Worm (Caenorhabditis elegans) whole organism, young adult: ENCODE results near the gene C29E4.17.

Source experiments
- B0019.2 ChIP-seq: fragments of 200-800 bp; sonication (Bioruptor generic); conservative IDR thresholded peaks from 2 replicates; pipeline ENCODE4 v1.3.6; 2022; ENCODE audit warnings: missing genetic modification reagents, missing genetic modification characterization, missing compliant biosample characterization
- B0261.1 ChIP-seq: sonication (generic microtip); optimal IDR thresholded peaks from 2 replicates; lab custom pipeline; 2016; ENCODE audit warnings: mild to moderate bottlenecking, missing genetic modification characterization, moderate library complexity, missing compliant biosample characterization
- B0336.3 ChIP-seq: fragments of 200-800 bp; sonication (Bioruptor generic); IDR thresholded peaks from 2 replicates; pipeline ENCODE4 v1.3.6; 2022; ENCODE audit warnings: missing genetic modification characterization, missing compliant biosample characterization
- C06A6.2 ChIP-seq: fragments of 200-800 bp; sonication (Bioruptor generic); conservative IDR thresholded peaks from 2 replicates; pipeline ENCODE4 v1.3.6; 2022; ENCODE audit warnings: missing genetic modification characterization, missing compliant biosample characterization
- F22D6.2 ChIP-seq: sonication (generic microtip); optimal IDR thresholded peaks from 2 replicates; lab custom pipeline; 2016; ENCODE audit warnings: mild to moderate bottlenecking, missing genetic modification characterization, missing compliant biosample characterization
- F33H1.4 ChIP-seq: fragments of 200-800 bp; sonication (Bioruptor generic); IDR thresholded peaks from 2 replicates; pipeline ENCODE4 v1.3.6; 2022; ENCODE audit warnings: missing genetic modification reagents, missing genetic modification characterization, missing compliant biosample characterization
- F49E8.2 ChIP-seq: sonication (generic microtip); optimal IDR thresholded peaks from 3 replicates; lab custom pipeline; 2017; ENCODE audit warnings: missing genetic modification characterization, mild to moderate bottlenecking, missing compliant biosample characterization, antibody characterized with exemption, moderate library complexity; ENCODE audit not compliant: insufficient read depth
- K11D2.4 ChIP-seq: fragments of 200-800 bp; sonication (Bioruptor generic); IDR thresholded peaks from 2 replicates; pipeline ENCODE4 v1.3.6; 2022; ENCODE audit warnings: missing genetic modification reagents, missing genetic modification characterization, missing compliant biosample characterization
- T26A5.8 ChIP-seq: sonication (generic microtip); optimal IDR thresholded peaks from 2 replicates; lab custom pipeline; 2016; ENCODE audit warnings: missing genetic modification characterization, missing compliant biosample characterization
- Y53F4B.3 ChIP-seq: fragments of 200-800 bp; sonication (Bioruptor generic); IDR thresholded peaks from 2 replicates; pipeline ENCODE4 v1.3.6; 2022; ENCODE audit warnings: missing genetic modification reagents, missing genetic modification characterization, missing compliant biosample characterization
- ZK185.1 ChIP-seq: sonication (generic microtip); optimal IDR thresholded peaks from 2 replicates; lab custom pipeline; 2016; ENCODE audit warnings: mild to moderate bottlenecking, missing genetic modification characterization, missing compliant biosample characterization; ENCODE audit not compliant: poor library complexity, severe bottlenecking
- aptf-2 ChIP-seq: fragments of 200-800 bp; sonication (Bioruptor generic); conservative IDR thresholded peaks from 2 replicates; pipeline ENCODE4 v1.3.6; 2022; ENCODE audit warnings: missing genetic modification reagents, missing genetic modification characterization, missing compliant biosample characterization
- atf-7 ChIP-seq: sonication (generic microtip); optimal IDR thresholded peaks from 2 replicates; lab custom pipeline; 2017; ENCODE audit warnings: mild to moderate bottlenecking, missing genetic modification characterization, missing compliant biosample characterization
- athp-1 ChIP-seq: sonication (generic microtip); optimal IDR thresholded peaks from 2 replicates; lab custom pipeline; 2017; ENCODE audit warnings: mild to moderate bottlenecking, missing genetic modification characterization, missing compliant biosample characterization
- attf-5 ChIP-seq: fragments of 200-800 bp; sonication (Bioruptor generic); optimal IDR thresholded peaks from 2 replicates; lab custom pipeline; 2018; ENCODE audit warnings: mild to moderate bottlenecking, missing genetic modification characterization, missing compliant biosample characterization
- ccch-3 ChIP-seq: fragments of 200-800 bp; sonication (Bioruptor generic); optimal IDR thresholded peaks from 2 replicates; lab custom pipeline; 2018; ENCODE audit warnings: mild to moderate bottlenecking, missing genetic modification characterization, missing compliant biosample characterization
- cebp-1 ChIP-seq, 2 experiments: fragments of 200-800 bp in 1 of 2; sonication (Bioruptor generic) in 1 of 2; sonication (generic microtip) in 1 of 2; IDR thresholded peaks in 1 of 2; optimal IDR thresholded peaks in 1 of 2; 2 replicates each; pipeline versions ENCODE4 v1.3.6 to Lab custom; 2017 to 2022; ENCODE audit warnings: missing compliant biosample characterization in 2 of 2, missing genetic modification characterization in 2 of 2, mild to moderate bottlenecking in 1 of 2, missing genetic modification reagents in 1 of 2, moderate library complexity in 1 of 2
- cebp-2 ChIP-seq: fragments of 200-800 bp; sonication (Bioruptor generic); IDR thresholded peaks from 2 replicates; pipeline ENCODE4 v1.3.6; 2022; ENCODE audit warnings: missing genetic modification characterization, missing compliant biosample characterization
- ceh-27 ChIP-seq: fragments of 200-800 bp; sonication (Bioruptor generic); optimal IDR thresholded peaks from 2 replicates; lab custom pipeline; 2018; ENCODE audit warnings: mild to moderate bottlenecking, missing genetic modification characterization, moderate library complexity, missing compliant biosample characterization
- ceh-40 ChIP-seq: fragments of 200-800 bp; sonication (Bioruptor generic); IDR thresholded peaks from 2 replicates; pipeline ENCODE4 v1.3.6; 2022; ENCODE audit warnings: missing genetic modification characterization, missing compliant biosample characterization
- ceh-79 ChIP-seq: sonication (generic microtip); optimal IDR thresholded peaks from 2 replicates; lab custom pipeline; 2017; ENCODE audit warnings: mild to moderate bottlenecking, missing genetic modification characterization, missing compliant biosample characterization
- ceh-91 ChIP-seq: fragments of 200-800 bp; sonication (Bioruptor generic); IDR thresholded peaks from 2 replicates; pipeline ENCODE4 v1.3.6; 2022; ENCODE audit warnings: missing genetic modification reagents, missing genetic modification characterization, missing compliant biosample characterization
- chd-7 ChIP-seq: sonication (generic microtip); optimal IDR thresholded peaks from 2 replicates; lab custom pipeline; 2016; ENCODE audit warnings: mild to moderate bottlenecking, missing genetic modification characterization, moderate library complexity, missing compliant biosample characterization
- dox-1 ChIP-seq: fragments of 200-800 bp; sonication (Bioruptor generic); IDR thresholded peaks from 2 replicates; pipeline ENCODE4 v1.3.6; 2022; ENCODE audit warnings: missing genetic modification reagents, missing genetic modification characterization, missing compliant biosample characterization
- hlh-12 ChIP-seq: sonication (generic microtip); optimal IDR thresholded peaks from 2 replicates; lab custom pipeline; 2016; ENCODE audit warnings: missing genetic modification characterization, missing compliant biosample characterization
- hmg-1.2 ChIP-seq: fragments of 200-800 bp; sonication (Bioruptor generic); IDR thresholded peaks from 2 replicates; pipeline ENCODE4 v1.3.6; 2022; ENCODE audit warnings: missing genetic modification reagents, missing genetic modification characterization, missing compliant biosample characterization
- hrde-1 ChIP-seq: sonication (generic microtip); optimal IDR thresholded peaks from 2 replicates; lab custom pipeline; 2016; ENCODE audit warnings: missing genetic modification characterization, mild to moderate bottlenecking, missing compliant biosample characterization, moderate library complexity, missing genotype, missing genetic modification reagents, borderline replicate concordance
- hsf-1 ChIP-seq: fragments of 200-800 bp; sonication (Bioruptor generic); IDR thresholded peaks from 2 replicates; pipeline ENCODE4 v1.3.6; 2022; ENCODE audit warnings: missing genetic modification reagents, missing genetic modification characterization, missing compliant biosample characterization
- let-526 ChIP-seq: fragments of 200-800 bp; sonication (Bioruptor generic); IDR thresholded peaks from 2 replicates; pipeline ENCODE4 v1.3.6; 2022; ENCODE audit warnings: missing genetic modification reagents, missing genetic modification characterization, missing compliant biosample characterization
- let-607 ChIP-seq, 2 experiments: fragments of 200-800 bp in 1 of 2; sonication (Bioruptor generic) in 1 of 2; sonication (generic microtip) in 1 of 2; optimal IDR thresholded peaks; 2 replicates each; lab custom pipeline; 2016 to 2018; ENCODE audit warnings: mild to moderate bottlenecking in 2 of 2, missing compliant biosample characterization in 2 of 2, missing genetic modification characterization in 2 of 2, moderate library complexity in 2 of 2, missing genotype in 1 of 2
- lin-26 ChIP-seq: fragments of 200-800 bp; sonication (Bioruptor generic); IDR thresholded peaks from 2 replicates; pipeline ENCODE4 v1.3.6; 2022; ENCODE audit warnings: missing genetic modification reagents, missing genetic modification characterization, missing compliant biosample characterization
- lin-35 ChIP-seq, 3 experiments: fragments of 150-350 bp in 2 of 3; sonication (generic microtip) in 1 of 3; optimal IDR thresholded peaks; 2 replicates each; lab custom pipeline; 2014 to 2018; ENCODE audit warnings: missing biosample characterization in 3 of 3, missing genetic modification characterization in 3 of 3, missing genetic modification reagents in 3 of 3
- lir-1 ChIP-seq: fragments of 200-800 bp; sonication (Bioruptor generic); conservative IDR thresholded peaks from 2 replicates; pipeline ENCODE4 v1.3.6; 2022; ENCODE audit warnings: missing genetic modification reagents, missing genetic modification characterization, missing compliant biosample characterization
- lsl-1 ChIP-seq: fragments of 200-800 bp; sonication (Bioruptor generic); optimal IDR thresholded peaks from 2 replicates; lab custom pipeline; 2018; ENCODE audit warnings: mild to moderate bottlenecking, missing genetic modification characterization, moderate library complexity, missing compliant biosample characterization
- madf-10 ChIP-seq: sonication (generic microtip); optimal IDR thresholded peaks from 2 replicates; lab custom pipeline; 2016; ENCODE audit warnings: mild to moderate bottlenecking, missing genetic modification characterization, missing compliant biosample characterization
- madf-6 ChIP-seq: fragments of 200-800 bp; sonication (Bioruptor generic); IDR thresholded peaks from 2 replicates; pipeline ENCODE4 v1.3.6; 2022; ENCODE audit warnings: missing genetic modification reagents, missing genetic modification characterization, missing compliant biosample characterization
- mes-4 ChIP-seq: sonication (generic microtip); optimal IDR thresholded peaks from 2 replicates; lab custom pipeline; 2016; ENCODE audit warnings: missing genotype, missing genetic modification characterization, missing compliant biosample characterization
- nfyb-1 ChIP-seq: fragments of 200-800 bp; sonication (Bioruptor generic); IDR thresholded peaks from 2 replicates; pipeline ENCODE4 v1.3.6; 2022; ENCODE audit warnings: missing genetic modification reagents, missing genetic modification characterization, missing compliant biosample characterization
- nhr-120 ChIP-seq: fragments of 200-800 bp; sonication (Bioruptor generic); IDR thresholded peaks from 2 replicates; pipeline ENCODE4 v1.3.6; 2022; ENCODE audit warnings: missing genetic modification characterization, missing compliant biosample characterization
- nhr-90 ChIP-seq: sonication (generic microtip); optimal IDR thresholded peaks from 2 replicates; lab custom pipeline; 2016; ENCODE audit warnings: missing genotype, mild to moderate bottlenecking, missing genetic modification characterization, missing compliant biosample characterization
- rpc-1 ChIP-seq, 2 experiments: fragments of 150-350 bp in 1 of 2; sonication (generic microtip) in 1 of 2; optimal IDR thresholded peaks; 2 replicates each; lab custom pipeline; 2014 to 2018; ENCODE audit warnings: missing biosample characterization in 1 of 2, missing genetic modification characterization in 1 of 2, missing genetic modification reagents in 1 of 2, missing genotype in 1 of 2
- unc-130 ChIP-seq: sonication (generic microtip); optimal IDR thresholded peaks from 2 replicates; lab custom pipeline; 2016; ENCODE audit warnings: missing genetic modification reagents, missing genetic modification characterization, missing compliant biosample characterization
- xnd-1 ChIP-seq: sonication (generic microtip); optimal IDR thresholded peaks from 2 replicates; lab custom pipeline; 2016; ENCODE audit warnings: missing genotype, missing genetic modification reagents, missing genetic modification characterization, missing compliant biosample characterization
- ztf-6 ChIP-seq: fragments of 200-800 bp; sonication (Bioruptor generic); IDR thresholded peaks from 2 replicates; pipeline ENCODE4 v1.3.6; 2022; ENCODE audit warnings: missing genetic modification reagents, missing genetic modification characterization, missing compliant biosample characterization

C29E4.17 gene

DNA sequence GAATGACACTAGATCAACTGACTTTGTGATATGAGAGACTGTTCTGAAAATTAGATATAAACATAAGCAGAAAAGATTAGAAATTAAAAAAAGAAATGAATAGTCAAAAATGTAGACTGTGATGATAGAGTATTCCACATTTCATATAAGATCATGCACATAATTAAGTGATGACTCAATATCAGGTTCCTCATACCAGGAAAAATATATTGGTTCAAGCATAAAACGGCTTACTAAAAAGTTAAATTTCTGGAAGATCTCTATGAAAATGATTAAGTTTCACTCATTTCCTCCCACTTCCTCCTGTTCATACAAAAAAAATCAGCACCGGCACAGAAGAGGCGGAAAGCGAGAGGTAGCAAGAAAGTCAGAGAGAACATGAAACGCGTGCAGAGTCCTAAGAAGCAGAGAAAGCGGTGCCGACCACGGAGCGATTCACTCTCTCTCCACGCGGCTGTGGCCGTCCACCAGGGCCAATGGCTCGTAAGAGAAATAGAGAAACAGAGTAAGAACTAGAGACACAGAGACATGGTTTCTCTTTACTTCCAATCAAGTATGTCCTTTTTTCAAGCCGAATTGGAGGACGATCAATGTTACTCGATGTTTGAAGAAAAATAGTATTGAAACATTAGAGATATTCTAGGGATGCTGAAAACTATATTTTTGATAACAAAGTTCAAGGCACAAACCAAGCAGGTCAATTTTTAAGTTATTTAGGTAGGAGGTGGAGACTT is 30.6 kb upstream of the C29E4.17 start, which contains the start of the genes ZK688.5 and fahd-1 (continued):
- TF ChIP-seq lin-26 (GFP tag; lab: Robert Waterston, UW): 0 out of 2 replicates have a peak, but pooled peaks have one; percentile 25
- TF ChIP-seq B0019.2 (GFP tag; lab: Robert Waterston, UW): no peak
- peak; percentile 50; the same call in 1 of the 2 replicates for TF ChIP-seq let-526 (GFP tag; lab: Robert Waterston, UW)
- no peak for TF ChIP-seq unc-130 (GFP tag; lab: Kevin White, UChicago)
- TF ChIP-seq Y53F4B.3 (GFP tag; lab: Robert Waterston, UW): no peak
- TF ChIP-seq F49E8.2 (tag; lab: Kevin White, UChicago): no peak
- peak; percentile 66; the same call in 1 of the 2 replicates for TF ChIP-seq nfyb-1 (GFP tag; lab: Robert Waterston, UW)
- TF ChIP-seq C06A6.2 (GFP tag; lab: Robert Waterston, UW): 0 out of 2 replicates have a peak, but pooled peaks have one; percentile 35
- peak; percentile 14 for TF ChIP-seq madf-10 (tag; lab: Kevin White, UChicago)
- TF ChIP-seq atf-7 (tag; lab: Kevin White, UChicago): no peak
- TF ChIP-seq cebp-2 (GFP tag; lab: Robert Waterston, UW): no peak
- TF ChIP-seq lir-1: no peak
- TF ChIP-seq mes-4 (tag; lab: Kevin White, UChicago): no peak
- peak; percentile 44 for TF ChIP-seq ceh-27
- peak; percentile 26 for TF ChIP-seq ZK185.1 (tag; lab: Kevin White, UChicago)
- TF ChIP-seq B0261.1 (tag; lab: Kevin White, UChicago): no peak
- TF ChIP-seq athp-1 (tag; lab: Kevin White, UChicago): no peak
- TF ChIP-seq xnd-1 (tag; lab: Kevin White, UChicago): no peak

DNA sequence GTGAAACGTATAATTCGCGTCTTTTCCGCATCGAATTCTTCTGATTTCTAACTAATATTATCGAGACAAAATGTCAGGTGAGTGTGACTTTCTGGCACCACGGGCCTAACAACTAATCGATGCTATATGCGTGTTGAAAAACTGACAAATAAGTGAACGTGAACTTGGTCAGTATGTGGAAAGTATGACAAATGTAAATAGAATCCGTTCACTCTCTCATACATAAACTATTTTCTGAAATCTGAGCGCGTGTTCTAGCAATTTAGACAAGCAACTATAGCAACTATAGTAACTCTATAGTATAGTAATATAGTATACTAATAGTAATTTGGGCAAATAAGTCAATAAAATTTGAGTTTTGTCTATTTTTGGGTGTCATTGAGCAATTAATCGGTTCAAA is 30.0 kb upstream of the C29E4.17 start:
- no peak for TF ChIP-seq K11D2.4
- no peak for TF ChIP-seq hlh-12 (tag; lab: Kevin White, UChicago)
- no peak for TF ChIP-seq let-607 (tag; optimal IDR thresholded peaks at IDR 0.05; lab: Kevin White, UChicago)
- no peak for TF ChIP-seq ztf-6
- TF ChIP-seq lin-35 (GFP tag; optimal IDR thresholded peaks at IDR 0.05; lab: Kevin White, UChicago): no peak
- no peak for TF ChIP-seq hsf-1
- no peak for TF ChIP-seq ccch-3 (GFP tag; lab: Kevin White, UChicago)
- no peak for TF ChIP-seq ceh-40 (GFP tag; lab: Robert Waterston, UW)
- no peak for TF ChIP-seq B0336.3
- TF ChIP-seq Y53F4B.3 (GFP tag; lab: Robert Waterston, UW): no peak
- TF ChIP-seq attf-5: no peak

DNA sequence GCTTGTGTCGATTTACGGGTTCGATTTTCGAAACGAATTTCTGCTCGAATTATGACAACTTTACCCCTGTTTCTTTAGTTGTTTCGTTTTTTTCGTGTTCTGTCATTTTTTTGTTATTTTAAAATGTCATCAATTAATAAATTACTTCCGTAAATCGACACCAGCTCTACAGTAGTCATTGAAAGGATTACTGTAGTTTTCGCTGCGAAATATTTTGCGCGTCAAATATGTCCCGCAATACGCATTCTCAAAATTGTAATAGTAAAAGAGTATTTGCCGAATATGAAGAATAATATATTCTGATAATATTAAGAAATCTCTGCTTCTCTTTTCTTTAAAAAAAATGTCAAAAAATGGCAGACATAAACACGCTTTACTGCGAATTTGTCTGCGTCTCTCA is 29.1 kb upstream of the C29E4.17 start:
- TF ChIP-seq cebp-1 (GFP tag; IDR thresholded peaks at IDR 0.05; lab: Robert Waterston, UW) (no peak), cebp-1 (tag; optimal IDR thresholded peaks at IDR 0.05; lab: Kevin White, UChicago) (no peak), atf-7 (tag; lab: Kevin White, UChicago) (no peak), F33H1.4 (0 out of 2 replicates have a peak, but pooled peaks have one; percentile 14), madf-6 (GFP tag; lab: Robert Waterston, UW) (no peak), hsf-1 (no peak), ceh-91 (GFP tag; lab: Robert Waterston, UW) (peak; percentile 55; the same call in 1 of the 2 replicates), T26A5.8 (tag; lab: Kevin White, UChicago) (no peak), lsl-1 (GFP tag; lab: Kevin White, UChicago) (peak; percentile 85), chd-7 (tag; lab: Kevin White, UChicago) (no peak), nhr-120 (no peak), ceh-79 (no peak), dox-1 (GFP tag; lab: Robert Waterston, UW) (no peak), aptf-2 (GFP tag; lab: Robert Waterston, UW) (no peak), hmg-1.2 (GFP tag; lab: Robert Waterston, UW) (peak; percentile 43; the same call in 1 of the 2 replicates), nhr-90 (no peak), rpc-1 (optimal IDR thresholded peaks at IDR 0.05; lab: Kevin White, UChicago) (no peak), rpc-1 (tag; optimal IDR thresholded peaks at IDR 0.05; lab: Kevin White, UChicago) (no peak), hrde-1 (no peak), F22D6.2 (tag; lab: Kevin White, UChicago) (no peak)
